Fruit fly (Drosophila melanogaster): ENCODE measurements around the gene BTBD9.

Gene BTBD9

dm6 chrX:10744315-10744767 is 24.0 kb upstream of the BTBD9 start, which contains the start of gene ras:
TSS of gene ras (plus strand) at chrX:10744502.
- TF ChIP-seq CG8159 (tag; optimal IDR thresholded peaks at IDR 0.05), result no peak
- TF ChIP-seq CG32121 (GFP tag; IDR thresholded peaks at IDR 0.05), result no peak
- no peak for TF ChIP-seq CG4496 (GFP tag; IDR thresholded peaks at IDR 0.05)
- no peak for TF ChIP-seq CG9948 (tag; optimal IDR thresholded peaks at IDR 0.05)
- no peak for TF ChIP-seq CG12605 (GFP tag; IDR thresholded peaks at IDR 0.05)
- no peak for TF ChIP-seq CG17806 (tag; optimal IDR thresholded peaks at IDR 0.05)
- TF ChIP-seq Pif1A (GFP tag; optimal IDR thresholded peaks at IDR 0.05), result no peak
- no peak for TF ChIP-seq rn (GFP tag; IDR thresholded peaks at IDR 0.05)
- no peak for TF ChIP-seq Snoo (tag; optimal IDR thresholded peaks at IDR 0.05)
- no peak for TF ChIP-seq CG15710 (tag; optimal IDR thresholded peaks at IDR 0.05)
- no peak for TF ChIP-seq CG8301 (tag; optimal IDR thresholded peaks at IDR 0.05)

- TF ChIP-seq EcR (GFP tag; optimal IDR thresholded peaks at IDR 0.05), result no peak
- no peak for TF ChIP-seq CG14655 (GFP tag; optimal IDR thresholded peaks at IDR 0.05)
- TF ChIP-seq gl (tag; optimal IDR thresholded peaks at IDR 0.05), result no peak
- TF ChIP-seq CG4496 (GFP tag; IDR thresholded peaks at IDR 0.05), result peak; percentile 58; the same call in 2 of the 3 replicates
- no peak for TF ChIP-seq CG17806 (tag; optimal IDR thresholded peaks at IDR 0.05)
- TF ChIP-seq CG15710 (tag; optimal IDR thresholded peaks at IDR 0.05), result peak; percentile 2
- no peak for TF ChIP-seq CG13204 (GFP tag; optimal IDR thresholded peaks at IDR 0.05)
- TF ChIP-seq rn (GFP tag; IDR thresholded peaks at IDR 0.05), result peak; percentile 8; the same call in 1 of the 2 replicates
- TF ChIP-seq CG12605 (GFP tag; IDR thresholded peaks at IDR 0.05), result peak; percentile 59
- TF ChIP-seq CG9948 (tag; optimal IDR thresholded peaks at IDR 0.05), result no peak
- no peak for TF ChIP-seq Pif1B (GFP tag; optimal IDR thresholded peaks at IDR 0.05)
- peak; percentile 8 for TF ChIP-seq CG8159 (tag; optimal IDR thresholded peaks at IDR 0.05)
- peak; percentile 23; the same call in 1 of the 3 replicates for TF ChIP-seq fd96Ca (GFP tag; IDR thresholded peaks at IDR 0.05)
- TF ChIP-seq Snoo (tag; optimal IDR thresholded peaks at IDR 0.05), result no peak
- TF ChIP-seq CG8301 (tag; optimal IDR thresholded peaks at IDR 0.05), result no peak
- TF ChIP-seq Pif1A (GFP tag; optimal IDR thresholded peaks at IDR 0.05), result no peak
- no peak for TF ChIP-seq D1 (tag; optimal IDR thresholded peaks at IDR 0.05)
- TF ChIP-seq CG34367 (tag; optimal IDR thresholded peaks at IDR 0.05), result no peak
- no peak for TF ChIP-seq CG10348 (GFP tag; IDR thresholded peaks at IDR 0.05)
- TF ChIP-seq Ets98B (GFP tag; IDR thresholded peaks at IDR 0.05), result peak; percentile 49
- peak; percentile 42; the same call in 1 of the 2 replicates for TF ChIP-seq CG32121 (GFP tag; IDR thresholded peaks at IDR 0.05)
Observed at dm6 chrX:10744773-10745589, 23.4 kb upstream of the BTBD9 start, which contains the start of gene stx. TSS of gene stx (minus strand) at chrX:10744943.

dm6 chrX:10745590-10745953 is 22.8 kb upstream of the BTBD9 start:
- TF ChIP-seq CG9948 (tag; optimal IDR thresholded peaks at IDR 0.05) (no peak), EcR (GFP tag; optimal IDR thresholded peaks at IDR 0.05) (peak; percentile 87), Pif1A (GFP tag; optimal IDR thresholded peaks at IDR 0.05) (no peak), rn (GFP tag; IDR thresholded peaks at IDR 0.05) (no peak), CG8159 (tag; optimal IDR thresholded peaks at IDR 0.05) (no peak), Ets98B (GFP tag; IDR thresholded peaks at IDR 0.05) (no peak), CG34367 (tag; optimal IDR thresholded peaks at IDR 0.05) (no peak), D1 (tag; optimal IDR thresholded peaks at IDR 0.05) (no peak)

- no peak for TF ChIP-seq CG15710 (tag; optimal IDR thresholded peaks at IDR 0.05)
- TF ChIP-seq CG17806 (tag; optimal IDR thresholded peaks at IDR 0.05), result no peak
- TF ChIP-seq Ets98B (GFP tag; IDR thresholded peaks at IDR 0.05), result no peak
- TF ChIP-seq gl (tag; optimal IDR thresholded peaks at IDR 0.05), result no peak
- no peak for TF ChIP-seq CG12605 (GFP tag; IDR thresholded peaks at IDR 0.05)
- no peak for TF ChIP-seq CG13204 (GFP tag; optimal IDR thresholded peaks at IDR 0.05)
- no peak for TF ChIP-seq CG9948 (tag; optimal IDR thresholded peaks at IDR 0.05)
- TF ChIP-seq Pif1A (GFP tag; optimal IDR thresholded peaks at IDR 0.05), result no peak
- no peak for TF ChIP-seq D1 (tag; optimal IDR thresholded peaks at IDR 0.05)
- no peak for TF ChIP-seq rn (GFP tag; IDR thresholded peaks at IDR 0.05)
- no peak for TF ChIP-seq CG4496 (GFP tag; IDR thresholded peaks at IDR 0.05)
- TF ChIP-seq fd96Ca (GFP tag; IDR thresholded peaks at IDR 0.05), result no peak
- TF ChIP-seq CG14655 (GFP tag; optimal IDR thresholded peaks at IDR 0.05), result no peak
- TF ChIP-seq Pif1B (GFP tag; optimal IDR thresholded peaks at IDR 0.05), result no peak
Observed at dm6 chrX:10748647-10749046, 19.7 kb upstream of the BTBD9 start.

dm6 chrX:10750676-10751075 is 17.7 kb upstream of the BTBD9 start:
- no peak for TF ChIP-seq EcR (GFP tag; optimal IDR thresholded peaks at IDR 0.05)
- TF ChIP-seq CG8301 (tag; optimal IDR thresholded peaks at IDR 0.05), result no peak
- peak; percentile 5 for TF ChIP-seq CG17806 (tag; optimal IDR thresholded peaks at IDR 0.05)

dm6 chrX:10751777-10752176 is 16.6 kb upstream of the BTBD9 start:
- TF ChIP-seq CG8159 (tag; optimal IDR thresholded peaks at IDR 0.05) (no peak), Pif1A (GFP tag; optimal IDR thresholded peaks at IDR 0.05) (no peak), fd96Ca (GFP tag; IDR thresholded peaks at IDR 0.05) (no peak), Ets98B (GFP tag; IDR thresholded peaks at IDR 0.05) (no peak), rn (GFP tag; IDR thresholded peaks at IDR 0.05) (no peak), CG32121 (GFP tag; IDR thresholded peaks at IDR 0.05) (no peak), D1 (tag; optimal IDR thresholded peaks at IDR 0.05) (no peak), EcR (GFP tag; optimal IDR thresholded peaks at IDR 0.05) (no peak), CG13204 (GFP tag; optimal IDR thresholded peaks at IDR 0.05) (no peak), CG9948 (tag; optimal IDR thresholded peaks at IDR 0.05) (no peak), gl (tag; optimal IDR thresholded peaks at IDR 0.05) (no peak), CG14655 (GFP tag; optimal IDR thresholded peaks at IDR 0.05) (no peak), CG15710 (tag; optimal IDR thresholded peaks at IDR 0.05) (no peak), Snoo (tag; optimal IDR thresholded peaks at IDR 0.05) (no peak), CG12605 (GFP tag; IDR thresholded peaks at IDR 0.05) (no peak), CG8301 (tag; optimal IDR thresholded peaks at IDR 0.05) (no peak), CG4496 (GFP tag; IDR thresholded peaks at IDR 0.05) (no peak), CG10348 (GFP tag; IDR thresholded peaks at IDR 0.05) (no peak), CG17806 (tag; optimal IDR thresholded peaks at IDR 0.05) (no peak)
